Worm (Caenorhabditis elegans) whole organism, late embryonic: ENCODE results near the gene F58E6.5.

Experiments
- C08G9.2 ChIP-seq: sonication (generic microtip); optimal IDR thresholded peaks from 2 replicates; lab custom pipeline; 2016; ENCODE audit warnings: mild to moderate bottlenecking, missing genetic modification characterization, moderate library complexity, missing compliant biosample characterization
- C38D4.7 ChIP-seq: fragments of 200-800 bp; sonication (Bioruptor generic); optimal IDR thresholded peaks from 2 replicates; lab custom pipeline; 2018; ENCODE audit warnings: mild to moderate bottlenecking, missing genetic modification characterization, moderate library complexity, missing compliant biosample characterization
- F13H6.1 ChIP-seq: sonication (generic microtip); optimal IDR thresholded peaks from 2 replicates; lab custom pipeline; 2016; ENCODE audit warnings: missing genetic modification characterization, missing compliant biosample characterization
- K09A11.1 ChIP-seq: sonication (generic microtip); optimal IDR thresholded peaks from 2 replicates; lab custom pipeline; 2017; ENCODE audit warnings: antibody characterized with exemption, mild to moderate bottlenecking, missing genetic modification characterization, missing compliant biosample characterization; ENCODE audit not compliant: insufficient read depth
- Y22D7AL.16 ChIP-seq: sonication (generic microtip); optimal IDR thresholded peaks from 2 replicates; lab custom pipeline; 2016; ENCODE audit warnings: missing genetic modification characterization, missing compliant biosample characterization
- ama-1 ChIP-seq: fragments of 150-350 bp; optimal IDR thresholded peaks from 2 replicates; lab custom pipeline; 2014
- ceh-14 ChIP-seq: sonication (generic microtip); optimal IDR thresholded peaks from 2 replicates; lab custom pipeline; 2016; ENCODE audit warnings: missing genotype, missing genetic modification characterization, missing compliant biosample characterization
- ceh-19 ChIP-seq: fragments of 200-800 bp; sonication (Bioruptor generic); optimal IDR thresholded peaks from 2 replicates; lab custom pipeline; 2018; ENCODE audit warnings: mild to moderate bottlenecking, missing genetic modification characterization, missing compliant biosample characterization
- ceh-24 ChIP-seq: sonication (generic microtip); optimal IDR thresholded peaks from 2 replicates; lab custom pipeline; 2016; ENCODE audit warnings: mild to moderate bottlenecking, missing genetic modification characterization, missing compliant biosample characterization
- ceh-34 ChIP-seq: sonication (generic microtip); optimal IDR thresholded peaks from 2 replicates; lab custom pipeline; 2016; ENCODE audit warnings: mild to moderate bottlenecking, missing genetic modification characterization, missing compliant biosample characterization
- ceh-45 ChIP-seq: fragments of 200-800 bp; sonication (Bioruptor generic); IDR thresholded peaks from 2 replicates; pipeline ENCODE4 v1.3.6; 2022; ENCODE audit warnings: missing genetic modification reagents, missing genetic modification characterization, missing compliant biosample characterization
- ceh-6 ChIP-seq: fragments of 200-800 bp; sonication (Bioruptor generic); optimal IDR thresholded peaks from 2 replicates; lab custom pipeline; 2018; ENCODE audit warnings: mild to moderate bottlenecking, missing genetic modification characterization, missing compliant biosample characterization
- ceh-9 ChIP-seq: sonication (generic microtip); optimal IDR thresholded peaks from 2 replicates; lab custom pipeline; 2016; ENCODE audit warnings: mild to moderate bottlenecking, missing genetic modification characterization, inconsistent platforms, missing compliant biosample characterization
- dmd-4 ChIP-seq: sonication (generic microtip); optimal IDR thresholded peaks from 2 replicates; lab custom pipeline; 2016; ENCODE audit warnings: borderline replicate concordance, missing genetic modification characterization, missing compliant biosample characterization
- elt-2 ChIP-seq: sonication (generic microtip); optimal IDR thresholded peaks from 2 replicates; lab custom pipeline; 2016; ENCODE audit warnings: missing genetic modification reagents, missing genetic modification characterization, missing compliant biosample characterization
- fkh-10 ChIP-seq: fragments of 150-350 bp; optimal IDR thresholded peaks from 2 replicates; lab custom pipeline; 2014; ENCODE audit warnings: missing biosample characterization, missing genetic modification reagents, missing genetic modification characterization
- hlh-15 ChIP-seq: sonication (generic microtip); optimal IDR thresholded peaks from 2 replicates; lab custom pipeline; 2016; ENCODE audit warnings: missing genetic modification characterization, missing compliant biosample characterization
- hlh-6 ChIP-seq: sonication (generic microtip); optimal IDR thresholded peaks from 2 replicates; lab custom pipeline; 2016; ENCODE audit warnings: missing genotype, missing genetic modification characterization, missing compliant biosample characterization
- hlh-8 ChIP-seq: sonication (generic microtip); optimal IDR thresholded peaks from 2 replicates; lab custom pipeline; 2016; ENCODE audit warnings: missing genotype, missing genetic modification characterization, missing compliant biosample characterization
- lim-6 ChIP-seq: sonication (generic microtip); optimal IDR thresholded peaks from 2 replicates; lab custom pipeline; 2016; ENCODE audit warnings: missing genetic modification characterization, missing compliant biosample characterization
- mec-3 ChIP-seq: sonication (generic microtip); optimal IDR thresholded peaks from 2 replicates; lab custom pipeline; 2016; ENCODE audit warnings: borderline replicate concordance, missing genetic modification characterization, missing compliant biosample characterization
- nhr-11 ChIP-seq: fragments of 150-350 bp; optimal IDR thresholded peaks from 2 replicates; lab custom pipeline; 2014; ENCODE audit warnings: missing biosample characterization, missing genetic modification characterization
- npax-4 ChIP-seq: sonication (generic microtip); optimal IDR thresholded peaks from 2 replicates; lab custom pipeline; 2016; ENCODE audit warnings: missing genetic modification characterization, missing compliant biosample characterization
- pag-3 ChIP-seq: sonication (generic microtip); optimal IDR thresholded peaks from 2 replicates; lab custom pipeline; 2016; ENCODE audit warnings: missing compliant biosample characterization, missing genetic modification characterization, borderline replicate concordance
- pat-9 ChIP-seq: fragments of 200-800 bp; sonication (Bioruptor generic); optimal IDR thresholded peaks from 2 replicates; lab custom pipeline; 2018; ENCODE audit warnings: mild to moderate bottlenecking, missing genetic modification characterization, moderate library complexity, missing compliant biosample characterization
- pha-2 ChIP-seq: sonication (generic microtip); optimal IDR thresholded peaks from 2 replicates; lab custom pipeline; 2017; ENCODE audit warnings: mild to moderate bottlenecking, missing genetic modification characterization, missing compliant biosample characterization
- pha-4 ChIP-seq: fragments of 150-350 bp; optimal IDR thresholded peaks from 2 replicates; lab custom pipeline; 2018; ENCODE audit warnings: missing biosample characterization, missing genetic modification reagents, missing genetic modification characterization
- pros-1 ChIP-seq: fragments of 150-350 bp; optimal IDR thresholded peaks from 2 replicates; lab custom pipeline; 2014; ENCODE audit warnings: missing biosample characterization, missing genetic modification reagents, missing genetic modification characterization
- rnt-1 ChIP-seq: sonication (generic microtip); optimal IDR thresholded peaks from 2 replicates; lab custom pipeline; 2016; ENCODE audit warnings: missing genetic modification characterization, missing compliant biosample characterization
- sdc-2 ChIP-seq: sonication (generic microtip); optimal IDR thresholded peaks from 2 replicates; lab custom pipeline; 2016; ENCODE audit warnings: missing genotype, missing genetic modification characterization, missing compliant biosample characterization
- tbx-7 ChIP-seq: sonication (generic microtip); optimal IDR thresholded peaks from 2 replicates; lab custom pipeline; 2016; ENCODE audit warnings: missing genotype, missing genetic modification characterization, missing compliant biosample characterization
- ttx-3 ChIP-seq: sonication (generic microtip); optimal IDR thresholded peaks from 2 replicates; lab custom pipeline; 2016; ENCODE audit warnings: missing genetic modification reagents, missing genetic modification characterization, missing compliant biosample characterization
- unc-3 ChIP-seq, 2 experiments: fragments of 200-800 bp in 1 of 2; sonication (Bioruptor generic) in 1 of 2; sonication (generic microtip) in 1 of 2; conservative IDR thresholded peaks in 1 of 2; optimal IDR thresholded peaks in 1 of 2; 2 replicates each; pipeline versions ENCODE4 v1.3.6 to Lab custom; 2016 to 2022; ENCODE audit warnings: missing compliant biosample characterization in 2 of 2, missing genetic modification characterization in 2 of 2, missing genetic modification reagents in 1 of 2
- unc-42 ChIP-seq: sonication (generic microtip); optimal IDR thresholded peaks from 2 replicates; lab custom pipeline; 2016; ENCODE audit warnings: missing genotype, missing genetic modification characterization, missing compliant biosample characterization
- unc-55 ChIP-seq: sonication (generic microtip); optimal IDR thresholded peaks from 2 replicates; lab custom pipeline; 2017; ENCODE audit warnings: missing biosample characterization, missing genetic modification reagents, missing genetic modification characterization
- zip-5 ChIP-seq: sonication (generic microtip); optimal IDR thresholded peaks from 2 replicates; lab custom pipeline; 2016; ENCODE audit warnings: missing genetic modification characterization, missing compliant biosample characterization

Gene F58E6.5

DNA sequence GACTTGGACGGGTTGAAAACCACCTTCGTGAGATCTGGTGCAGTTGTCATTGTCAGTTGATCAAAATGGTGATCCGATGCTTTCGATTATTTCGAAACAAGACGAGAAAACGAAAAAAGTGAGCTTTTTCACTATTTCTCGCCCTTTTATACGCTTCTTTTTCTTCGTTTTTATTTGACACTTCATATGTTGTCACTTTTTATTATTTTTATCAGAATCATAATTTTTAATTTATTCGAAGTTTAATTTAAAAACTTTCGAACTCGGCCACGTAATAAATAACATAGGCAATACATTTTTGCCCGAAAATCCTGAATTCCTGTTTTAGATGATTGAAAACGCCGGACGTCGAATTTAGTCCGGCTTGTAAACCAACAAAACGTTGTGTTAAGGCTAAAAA lies at the start of gene F58E6.5:
TSS of gene F58E6.5 (minus strand) at position 101 of the 400 bp plus-strand sequence.
- no peak for TF ChIP-seq pha-4 (tag; lab: Kevin White, UChicago)
- no peak for TF ChIP-seq lim-6
- no peak for TF ChIP-seq C08G9.2 (tag; lab: Kevin White, UChicago)
- TF ChIP-seq Y22D7AL.16 (tag; lab: Kevin White, UChicago): no peak
- no peak for TF ChIP-seq pha-2
- no peak for TF ChIP-seq ttx-3 (tag; lab: Kevin White, UChicago)
- TF ChIP-seq F13H6.1: no peak
- no peak for TF ChIP-seq rnt-1
- TF ChIP-seq hlh-6 (tag; lab: Kevin White, UChicago): no peak
- TF ChIP-seq npax-4 (tag; lab: Kevin White, UChicago): no peak
- no peak for TF ChIP-seq C38D4.7 (GFP tag; lab: Kevin White, UChicago)
- no peak for TF ChIP-seq K09A11.1 (tag; lab: Kevin White, UChicago)
- TF ChIP-seq ceh-34 (tag; lab: Kevin White, UChicago): no peak
- TF ChIP-seq pat-9 (tag; lab: Kevin White, UChicago): no peak
- no peak for TF ChIP-seq sdc-2 (tag; lab: Kevin White, UChicago)
- no peak for TF ChIP-seq pros-1 (tag; lab: Kevin White, UChicago)
- no peak for TF ChIP-seq unc-42 (tag; lab: Kevin White, UChicago)
- no peak for TF ChIP-seq ceh-14 (tag; lab: Kevin White, UChicago)
- no peak for TF ChIP-seq ceh-45

DNA sequence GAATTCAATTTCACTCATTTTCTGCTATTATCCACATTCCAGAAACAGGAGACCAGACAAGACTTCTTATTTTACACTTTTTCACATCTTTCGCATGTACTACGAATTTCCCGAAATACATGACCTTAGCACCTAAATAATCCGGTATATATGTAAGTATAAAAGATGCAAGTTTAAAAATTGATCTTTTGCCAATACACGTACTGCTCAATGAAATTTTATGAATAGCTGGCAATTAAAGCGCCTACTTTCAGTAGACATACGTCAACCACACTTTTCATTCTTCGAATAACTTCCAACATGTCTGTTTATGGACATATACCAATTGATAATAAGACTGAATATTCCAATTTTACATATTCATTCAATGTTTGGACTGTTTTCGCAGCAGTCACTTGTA lies 48.8 kb upstream of the F58E6.5 start, which contains the start of gene sru-39:
TSS of gene sru-39 (plus strand) at position 301 of the 400 bp plus-strand sequence.
- TF ChIP-seq ceh-9 (tag; lab: Kevin White, UChicago) (no peak), ttx-3 (tag; lab: Kevin White, UChicago) (no peak), nhr-11 (tag; lab: Kevin White, UChicago) (no peak), ceh-6 (no peak)

ce11 chrV:9801965-9802364 lies 47.6 kb upstream of the F58E6.5 start, which contains the start of gene F46B6.10:
Gene F46B6.10 (minus strand): TSS chrV:9802065.
- TF ChIP-seq pat-9 (tag; lab: Kevin White, UChicago): no peak
- TF ChIP-seq zip-5 (tag; lab: Kevin White, UChicago): no peak
- no peak for TF ChIP-seq elt-2
- no peak for TF ChIP-seq dmd-4 (tag; lab: Kevin White, UChicago)
- no peak for TF ChIP-seq mec-3 (tag; lab: Kevin White, UChicago)
- TF ChIP-seq ama-1 (lab: Kevin White, UChicago): no peak
- no peak for TF ChIP-seq pha-4 (tag; lab: Kevin White, UChicago)
- no peak for TF ChIP-seq unc-55
- no peak for TF ChIP-seq tbx-7 (tag; lab: Kevin White, UChicago)
- no peak for TF ChIP-seq hlh-15 (tag; lab: Kevin White, UChicago)

DNA sequence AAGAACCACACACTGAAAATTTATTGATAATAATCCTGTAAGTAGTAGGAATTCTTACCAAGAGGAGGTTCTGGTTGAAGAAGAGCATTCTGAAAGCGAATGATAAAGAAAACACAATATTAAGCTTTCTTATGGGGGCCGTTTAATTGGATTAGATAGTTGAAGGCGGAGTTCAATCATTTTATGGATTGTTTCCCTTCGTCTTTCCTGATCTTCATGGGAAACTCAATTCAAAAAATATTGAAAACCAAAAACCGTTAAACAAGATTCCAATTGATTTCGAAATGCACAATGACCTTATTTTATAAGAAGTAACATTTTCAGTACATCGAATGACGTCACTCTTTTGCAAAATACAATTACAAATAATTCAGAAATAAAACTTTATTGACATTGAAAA lies 44.7 kb upstream of the F58E6.5 start, which contains the start of gene F46B6.13:
TSS of gene F46B6.13 (minus strand) at position 101 of the 400 bp plus-strand sequence.
- TF ChIP-seq ceh-24 (tag; lab: Kevin White, UChicago): no peak
- TF ChIP-seq C38D4.7 (GFP tag; lab: Kevin White, UChicago): no peak
- no peak for TF ChIP-seq hlh-8
- no peak for TF ChIP-seq hlh-6 (tag; lab: Kevin White, UChicago)
- TF ChIP-seq ceh-19 (GFP tag; lab: Kevin White, UChicago): no peak
- no peak for TF ChIP-seq nhr-11 (tag; lab: Kevin White, UChicago)
- TF ChIP-seq unc-3 (GFP tag; conservative IDR thresholded peaks at IDR 0.05; lab: Robert Waterston, UW): no peak
- no peak for TF ChIP-seq unc-3 (tag; optimal IDR thresholded peaks at IDR 0.05; lab: Kevin White, UChicago)
- no peak for TF ChIP-seq sdc-2 (tag; lab: Kevin White, UChicago)
- TF ChIP-seq ceh-14 (tag; lab: Kevin White, UChicago): no peak
- no peak for TF ChIP-seq pag-3
- TF ChIP-seq pros-1 (tag; lab: Kevin White, UChicago): no peak
- TF ChIP-seq fkh-10: no peak
- TF ChIP-seq pha-2: no peak
- no peak for TF ChIP-seq zip-5 (tag; lab: Kevin White, UChicago)
- TF ChIP-seq Y22D7AL.16 (tag; lab: Kevin White, UChicago): no peak
- no peak for TF ChIP-seq pha-4 (tag; lab: Kevin White, UChicago)
- TF ChIP-seq ama-1 (lab: Kevin White, UChicago): no peak
- TF ChIP-seq ceh-6: no peak
- no peak for TF ChIP-seq lim-6
- TF ChIP-seq npax-4 (tag; lab: Kevin White, UChicago): no peak
